Fruit fly (Drosophila melanogaster) whole organism, adult: Measurements from ENCODE around the gene CG42460.

Source experiments
- CG1620 ChIP-seq: fragments of 200-800 bp; sonication (Bioruptor generic); optimal IDR thresholded peaks from 2 replicates; lab custom pipeline; 2016; ENCODE audit warnings: missing biosample characterization, missing genetic modification characterization
- CG33017 ChIP-seq: fragments of 200-800 bp; sonication (Bioruptor generic); optimal IDR thresholded peaks from 2 replicates; lab custom pipeline; 2018; ENCODE audit warnings: missing biosample characterization, mild to moderate bottlenecking, missing genetic modification characterization, moderate library complexity
- Mnt ChIP-seq: fragments of 200-800 bp; sonication (Bioruptor generic); optimal IDR thresholded peaks from 2 replicates; lab custom pipeline; 2016; ENCODE audit warnings: missing biosample characterization, mild to moderate bottlenecking, missing genetic modification characterization
- cnc ChIP-seq, 2 experiments: fragments of >200 bp; optimal IDR thresholded peaks; 2 replicates each; lab custom pipeline; 2017
- ovo ChIP-seq: fragments of 200-800 bp; sonication (Bioruptor generic); optimal IDR thresholded peaks from 2 replicates; lab custom pipeline; 2016; ENCODE audit warnings: missing biosample characterization, missing genetic modification characterization
- pad ChIP-seq: fragments of 200-800 bp; sonication (Bioruptor generic); optimal IDR thresholded peaks from 3 replicates; lab custom pipeline; 2017; ENCODE audit warnings: missing biosample characterization, missing genetic modification characterization, mild to moderate bottlenecking, moderate library complexity, missing genetic modification reagents

DNA sequence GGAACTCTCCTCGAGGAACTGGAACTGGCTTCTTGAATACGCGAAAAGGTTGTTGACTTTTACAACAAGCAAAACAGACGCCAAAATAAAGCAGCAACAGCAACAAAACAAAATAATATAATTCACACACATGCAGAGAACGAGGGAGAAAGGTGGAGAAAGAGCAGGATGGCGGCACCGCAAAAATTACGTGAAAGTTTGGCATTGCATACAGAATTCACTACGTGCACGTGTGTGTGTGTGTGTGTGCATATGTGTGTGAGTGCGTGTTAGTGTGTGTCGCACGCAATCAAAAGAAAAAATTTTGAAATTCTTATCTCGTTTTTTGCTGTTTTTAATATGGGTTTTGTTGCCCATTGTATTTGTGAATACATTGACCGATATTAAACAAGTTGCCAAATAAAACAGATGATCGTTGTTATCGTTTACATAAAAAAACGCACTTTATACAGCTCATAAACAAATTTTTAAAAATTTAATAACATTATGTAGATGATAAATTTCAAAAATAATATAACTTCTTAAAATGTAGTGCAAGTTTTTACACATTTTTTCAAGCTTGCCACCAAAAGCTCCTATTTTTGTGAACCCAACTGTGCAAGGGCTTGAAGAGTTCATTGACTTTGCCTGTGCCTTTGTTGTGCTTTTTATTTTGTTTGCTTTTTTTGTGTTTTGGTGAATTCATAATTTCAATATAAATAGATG lies 46.9 kb downstream of the CG42460 start:
- TF ChIP-seq pad (GFP tag; lab: Kevin White, UChicago) (no peak), cnc (optimal IDR thresholded peaks at IDR 0.05; lab: Kevin White, UChicago) (no peak), ovo (GFP tag; lab: Kevin White, UChicago) (no peak), Mnt (GFP tag; lab: Kevin White, UChicago) (no peak), CG33017 (no peak), CG1620 (GFP tag; lab: Kevin White, UChicago) (no peak)
